Fruit fly (Drosophila melanogaster): ENCODE results near the gene CG11369.

The CG11369 gene

DNA sequence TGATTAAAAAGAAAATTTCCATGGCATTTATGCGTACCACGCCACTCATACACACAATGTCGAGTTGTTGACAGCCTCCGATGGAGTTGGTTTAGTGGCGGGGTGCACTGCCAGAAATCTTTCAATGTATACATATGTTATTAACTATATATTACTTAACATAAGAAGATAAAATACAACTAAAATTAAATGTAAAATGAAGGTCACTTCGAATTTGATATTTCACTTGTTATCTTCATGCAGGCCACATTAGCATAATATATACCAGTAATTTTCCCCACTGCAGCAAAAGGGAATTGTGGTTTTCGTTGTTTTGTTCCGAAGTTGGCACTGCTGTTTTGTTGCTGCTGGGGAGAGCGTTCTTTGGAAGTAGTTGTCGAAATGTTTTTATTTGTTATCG lies 39.2 kb upstream of the CG11369 start (continued):
- TF ChIP-seq exex (tag; optimal IDR thresholded peaks at IDR 0.05) (no peak), Sin3A (optimal IDR thresholded peaks at IDR 0.05) (no peak), HmgD (GFP tag; optimal IDR thresholded peaks at IDR 0.05) (no peak), CG11456 (GFP tag; IDR thresholded peaks at IDR 0.05) (no peak), ci (GFP tag; IDR thresholded peaks at IDR 0.05) (peak; percentile 60; the same call in 1 of the 3 replicates), H2.0 (GFP tag; IDR thresholded peaks at IDR 0.05) (peak; percentile 41; the same call in 1 of the 2 replicates), CG10274 (GFP tag; optimal IDR thresholded peaks at IDR 0.05) (no peak), CG17829 (tag; optimal IDR thresholded peaks at IDR 0.05) (peak; percentile 41), HLH54F (GFP tag; optimal IDR thresholded peaks at IDR 0.05) (no peak), Oli (tag; optimal IDR thresholded peaks at IDR 0.05) (peak; percentile 39), Sox100B (GFP tag; optimal IDR thresholded peaks at IDR 0.05) (no peak), grn (GFP tag; optimal IDR thresholded peaks at IDR 0.05) (no peak), Gug (GFP tag; IDR thresholded peaks at IDR 0.05) (no peak), BtbVII (GFP tag; optimal IDR thresholded peaks at IDR 0.05) (no peak), nmo (GFP tag; optimal IDR thresholded peaks at IDR 0.05) (peak; percentile 50), chn (GFP tag; optimal IDR thresholded peaks at IDR 0.05) (no peak), CG16863 (GFP tag; optimal IDR thresholded peaks at IDR 0.05) (no peak), wdn (GFP tag; IDR thresholded peaks at IDR 0.05) (no peak), gfzf (GFP tag; optimal IDR thresholded peaks at IDR 0.05) (no peak), CG33213 (GFP tag; optimal IDR thresholded peaks at IDR 0.05) (no peak), CG3838 (GFP tag; optimal IDR thresholded peaks at IDR 0.05) (no peak), CG10979 (tag; optimal IDR thresholded peaks at IDR 0.05) (peak; percentile 66), phol (tag; optimal IDR thresholded peaks at IDR 0.05) (peak; percentile 44), Hmx (GFP tag; optimal IDR thresholded peaks at IDR 0.05) (no peak), Dref (GFP tag; IDR thresholded peaks at IDR 0.05) (no peak), Ptx1 (GFP tag; IDR thresholded peaks at IDR 0.05) (peak; percentile 41; the same call in 1 of the 2 replicates), CG7963 (GFP tag; IDR thresholded peaks at IDR 0.05; ENCODE audit: partially characterized antibody) (no peak), Chrac-16 (GFP tag; optimal IDR thresholded peaks at IDR 0.05) (peak; percentile 2), CG10267 (tag; optimal IDR thresholded peaks at IDR 0.05) (peak; percentile 43), eve (GFP tag; optimal IDR thresholded peaks at IDR 0.05) (peak in 1 of 2 experiments; percentile 28), dmrt11E (tag; optimal IDR thresholded peaks at IDR 0.05) (peak; percentile 57), Xrp1 (GFP tag; IDR thresholded peaks at IDR 0.05) (peak; percentile 61), ems (GFP tag; optimal IDR thresholded peaks at IDR 0.05) (no peak), gcm (GFP tag; optimal IDR thresholded peaks at IDR 0.05) (peak; percentile 6), CTCF (GFP tag; optimal IDR thresholded peaks at IDR 0.05) (no peak), ssp (GFP tag; IDR thresholded peaks at IDR 0.05) (no peak), Nf-YA (GFP tag; IDR thresholded peaks at IDR 0.05) (no peak), NfI (GFP tag; optimal IDR thresholded peaks at IDR 0.05) (no peak), unpg (GFP tag; optimal IDR thresholded peaks at IDR 0.05) (peak; percentile 35), abd-A (tag; optimal IDR thresholded peaks at IDR 0.05) (no peak), gsb (GFP tag; IDR thresholded peaks at IDR 0.05) (no peak), ERR (GFP tag; optimal IDR thresholded peaks at IDR 0.05) (no peak), CG13775 (GFP tag; optimal IDR thresholded peaks at IDR 0.05) (no peak), Ssrp (tag; optimal IDR thresholded peaks at IDR 0.05) (no peak), CG9727 (GFP tag; optimal IDR thresholded peaks at IDR 0.05) (peak; percentile 22), cwo (GFP tag; optimal IDR thresholded peaks at IDR 0.05) (no peak), nerfin-1 (tag; optimal IDR thresholded peaks at IDR 0.05) (no peak), Rfx (GFP tag; IDR thresholded peaks at IDR 0.05) (no peak), CG7556 (GFP tag; optimal IDR thresholded peaks at IDR 0.05) (peak; percentile 20), nerfin-2 (GFP tag; IDR thresholded peaks at IDR 0.05; ENCODE audit: partially characterized antibody) (no peak), CG32767 (GFP tag; IDR thresholded peaks at IDR 0.05) (0 out of 2 replicates have a peak, but pooled peaks have one; percentile 39), CG1602 (GFP tag; optimal IDR thresholded peaks at IDR 0.05) (no peak), Ets97D (GFP tag; optimal IDR thresholded peaks at IDR 0.05) (no peak)
